Worm (Caenorhabditis elegans): ENCODE data around the gene K10G4.10.

DNA sequence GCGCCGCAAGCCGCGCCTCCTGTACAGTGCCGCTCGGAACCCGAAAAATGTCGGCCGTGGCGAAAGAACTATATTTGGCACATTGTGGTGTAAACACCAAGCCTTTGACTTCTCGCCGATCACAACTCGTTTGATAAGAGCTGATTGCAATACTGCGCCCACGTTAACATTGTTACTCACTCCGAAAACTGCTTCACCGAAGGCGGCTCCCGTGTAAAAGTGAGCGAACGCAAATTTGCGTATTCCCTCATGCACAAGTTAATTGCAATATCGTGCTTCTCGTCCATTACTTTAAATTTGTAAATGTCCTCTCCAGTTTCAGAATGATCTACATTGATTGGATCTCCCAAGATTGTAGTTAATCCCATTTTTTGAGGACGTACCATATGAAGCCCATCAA, 10.8 kb downstream of the K10G4.10 start:
- TF ChIP-seq nhr-76 (tag; optimal IDR thresholded peaks at IDR 0.05) (no peak), ztf-11 (tag; optimal IDR thresholded peaks at IDR 0.05) (no peak), nhr-237 (tag; optimal IDR thresholded peaks at IDR 0.05) (no peak), lsy-2 (tag; optimal IDR thresholded peaks at IDR 0.05) (no peak), nhr-28 (tag; optimal IDR thresholded peaks at IDR 0.05) (no peak), elt-3 (tag; optimal IDR thresholded peaks at IDR 0.05) (no peak), unc-62 (GFP tag; optimal IDR thresholded peaks at IDR 0.05) (no peak), snpc-4 (tag; optimal IDR thresholded peaks at IDR 0.05) (no peak)
